Worm (Caenorhabditis elegans) whole organism, L1 larva: ENCODE results near the gene bgal-1.
A peak's percentile ranks its signal among the peaks of the same experiment; 100 is the strongest.

Experiments used
- F16B12.6 ChIP-seq: fragments of 150-350 bp; optimal IDR thresholded peaks from 2 replicates; lab custom pipeline; 2014; ENCODE audit warnings: missing biosample characterization, missing genetic modification characterization
- aha-1 ChIP-seq: fragments of 150-350 bp; optimal IDR thresholded peaks from 2 replicates; lab custom pipeline; 2014; ENCODE audit warnings: missing biosample characterization, missing genetic modification characterization
- alr-1 ChIP-seq: fragments of 200-800 bp; sonication (Bioruptor generic); optimal IDR thresholded peaks from 2 replicates; lab custom pipeline; 2018; ENCODE audit warnings: borderline replicate concordance, mild to moderate bottlenecking, missing genetic modification characterization, missing compliant biosample characterization
- ama-1 ChIP-seq: fragments of 150-350 bp; optimal IDR thresholded peaks from 2 replicates; lab custom pipeline; 2014
- ceh-63 ChIP-seq: fragments of 200-800 bp; sonication (Bioruptor generic); optimal IDR thresholded peaks from 2 replicates; lab custom pipeline; 2018; ENCODE audit warnings: mild to moderate bottlenecking, missing genetic modification characterization, missing compliant biosample characterization
- ceh-8 ChIP-seq: fragments of 200-800 bp; sonication (Bioruptor generic); optimal IDR thresholded peaks from 2 replicates; lab custom pipeline; 2018; ENCODE audit warnings: mild to moderate bottlenecking, missing genetic modification characterization, moderate library complexity, missing compliant biosample characterization
- ceh-88 ChIP-seq: fragments of 200-800 bp; sonication (Bioruptor generic); IDR thresholded peaks from 2 replicates; pipeline ENCODE4 v1.3.6; 2022; ENCODE audit warnings: missing genetic modification characterization, missing compliant biosample characterization
- efl-1 ChIP-seq, 4 experiments: fragments of 150-350 bp; optimal IDR thresholded peaks in 3 of 4; peaks in 1 of 4; 1 replicate in 1 of 4; 2 replicates in 3 of 4; lab custom pipeline; 2014; ENCODE audit warnings: missing biosample characterization in 2 of 4, missing genetic modification characterization in 2 of 4, missing genetic modification reagents in 2 of 4
- efl-3 ChIP-seq: fragments of 200-800 bp; sonication (Bioruptor generic); optimal IDR thresholded peaks from 2 replicates; lab custom pipeline; 2018; ENCODE audit warnings: mild to moderate bottlenecking, missing genetic modification characterization, missing compliant biosample characterization
- elt-2 ChIP-seq: sonication (generic microtip); optimal IDR thresholded peaks from 2 replicates; lab custom pipeline; 2016; ENCODE audit warnings: missing genetic modification characterization, mild to moderate bottlenecking, inconsistent platforms, missing compliant biosample characterization, missing genetic modification reagents
- ets-5 ChIP-seq: fragments of 200-800 bp; sonication (Bioruptor generic); IDR thresholded peaks from 2 replicates; pipeline ENCODE4 v1.3.6; 2022; ENCODE audit warnings: missing genetic modification characterization, missing compliant biosample characterization
- fos-1 ChIP-seq: fragments of 150-350 bp; optimal IDR thresholded peaks from 2 replicates; lab custom pipeline; 2014; ENCODE audit warnings: missing biosample characterization, missing genetic modification characterization
- irx-1 ChIP-seq: sonication (generic microtip); optimal IDR thresholded peaks from 2 replicates; lab custom pipeline; 2016; ENCODE audit warnings: missing genetic modification characterization, missing compliant biosample characterization
- lin-39 ChIP-seq: fragments of 150-350 bp; optimal IDR thresholded peaks from 2 replicates; lab custom pipeline; 2014; ENCODE audit warnings: missing biosample characterization, missing genetic modification reagents, missing genetic modification characterization
- lir-3 ChIP-seq: sonication (generic microtip); optimal IDR thresholded peaks from 2 replicates; lab custom pipeline; 2016; ENCODE audit warnings: mild to moderate bottlenecking, missing genetic modification characterization, moderate library complexity, missing compliant biosample characterization; ENCODE audit not compliant: poor library complexity
- mef-2 ChIP-seq: fragments of 150-350 bp; optimal IDR thresholded peaks from 2 replicates; lab custom pipeline; 2014; ENCODE audit warnings: missing biosample characterization, missing genetic modification characterization
- nhr-12 ChIP-seq: sonication (generic microtip); optimal IDR thresholded peaks from 2 replicates; lab custom pipeline; 2017; ENCODE audit warnings: missing biosample characterization, missing genetic modification characterization
- nhr-19 ChIP-seq: fragments of 200-800 bp; sonication (Bioruptor generic); conservative IDR thresholded peaks from 2 replicates; pipeline ENCODE4 v1.3.6; 2022; ENCODE audit warnings: missing genetic modification characterization, missing compliant biosample characterization
- nhr-20 ChIP-seq: sonication (generic microtip); optimal IDR thresholded peaks from 2 replicates; lab custom pipeline; 2016; ENCODE audit warnings: mild to moderate bottlenecking, missing genetic modification characterization, missing compliant biosample characterization
- nhr-76 ChIP-seq: sonication (generic microtip); optimal IDR thresholded peaks from 2 replicates; lab custom pipeline; 2017; ENCODE audit warnings: missing biosample characterization, missing genetic modification characterization
- nhr-90 ChIP-seq: sonication (generic microtip); optimal IDR thresholded peaks from 2 replicates; lab custom pipeline; 2016; ENCODE audit warnings: mild to moderate bottlenecking, missing genetic modification characterization, missing compliant biosample characterization; ENCODE audit not compliant: poor library complexity
- rnt-1 ChIP-seq: sonication (generic microtip); optimal IDR thresholded peaks from 2 replicates; lab custom pipeline; 2016; ENCODE audit warnings: mild to moderate bottlenecking, missing genetic modification characterization, moderate library complexity, missing compliant biosample characterization
- snpc-4 ChIP-seq: fragments of 150-350 bp; optimal IDR thresholded peaks from 2 replicates; lab custom pipeline; 2014; ENCODE audit warnings: missing biosample characterization, missing genetic modification characterization
- snu-23 ChIP-seq: sonication (generic microtip); optimal IDR thresholded peaks from 2 replicates; lab custom pipeline; 2016; ENCODE audit warnings: missing genetic modification characterization, missing compliant biosample characterization
- sptf-1 ChIP-seq: fragments of 150-350 bp; optimal IDR thresholded peaks from 2 replicates; lab custom pipeline; 2014; ENCODE audit warnings: missing biosample characterization, missing genetic modification characterization
- sup-37 ChIP-seq: fragments of 200-800 bp; sonication (Bioruptor generic); optimal IDR thresholded peaks from 2 replicates; lab custom pipeline; 2018; ENCODE audit warnings: mild to moderate bottlenecking, missing genetic modification characterization, missing compliant biosample characterization
- swsn-7 ChIP-seq: sonication (generic microtip); optimal IDR thresholded peaks from 2 replicates; lab custom pipeline; 2016; ENCODE audit warnings: missing genetic modification characterization, missing compliant biosample characterization
- unc-130 ChIP-seq: fragments of 150-350 bp; optimal IDR thresholded peaks from 2 replicates; lab custom pipeline; 2017; ENCODE audit warnings: missing biosample characterization, missing genetic modification characterization, inconsistent platforms
- xbp-1 ChIP-seq: sonication (generic microtip); optimal IDR thresholded peaks from 2 replicates; lab custom pipeline; 2016; ENCODE audit warnings: missing genetic modification characterization, missing compliant biosample characterization
- ztf-11 ChIP-seq, 2 experiments: sonication (generic microtip); optimal IDR thresholded peaks; 2 replicates each; lab custom pipeline; 2016 to 2017; ENCODE audit warnings: missing genetic modification characterization in 2 of 2, missing biosample characterization in 1 of 2, missing compliant biosample characterization in 1 of 2

bgal-1 gene

ce11 chrV:11252429-11252828, 26.6 kb upstream of the bgal-1 start, which contains the start of gene srsx-33:
Gene srsx-33, minus strand, starts transcription at chrV:11252529.
- TF ChIP-seq efl-1 (optimal IDR thresholded peaks at IDR 0.05; lab: Kevin White, UChicago) = no peak
- TF ChIP-seq efl-1 (GFP tag; optimal IDR thresholded peaks at IDR 0.05 in 1 of 2; lab: Kevin White, UChicago) = peak in 1 of 2 experiments; percentile 9
- no peak for TF ChIP-seq ztf-11 (tag; optimal IDR thresholded peaks at IDR 0.05; lab: Kevin White, UChicago)

- no peak for TF ChIP-seq nhr-76 (tag; lab: Kevin White, UChicago)
- TF ChIP-seq nhr-90 (tag; lab: Kevin White, UChicago) = no peak
- TF ChIP-seq sup-37 (GFP tag; lab: Kevin White, UChicago) = no peak
- TF ChIP-seq elt-2 (tag; lab: Kevin White, UChicago) = no peak
- no peak for TF ChIP-seq ceh-88
- no peak for TF ChIP-seq nhr-19
- TF ChIP-seq ztf-11 (tag; optimal IDR thresholded peaks at IDR 0.05; lab: Kevin White, UChicago) = no peak
- no peak for TF ChIP-seq lir-3 (tag; lab: Kevin White, UChicago)
- no peak for TF ChIP-seq aha-1 (tag; lab: Kevin White, UChicago)
- TF ChIP-seq alr-1 (tag; lab: Kevin White, UChicago) = no peak
- TF ChIP-seq nhr-20 (tag; lab: Kevin White, UChicago) = no peak
- TF ChIP-seq ceh-8 (GFP tag; lab: Kevin White, UChicago) = no peak
- TF ChIP-seq ets-5 (GFP tag; lab: Robert Waterston, UW) = no peak
These were observed 26.0 kb upstream of the bgal-1 start for ce11 chrV:11251798-11252197.

- TF ChIP-seq nhr-12 (tag; lab: Kevin White, UChicago) = no peak
- no peak for TF ChIP-seq snpc-4 (tag; lab: Kevin White, UChicago)
- TF ChIP-seq, all 84 proteins: peak for 0
These were observed 24.9 kb upstream of the bgal-1 start, which contains the start of gene T19B10.12 for ce11 chrV:11250735-11251134. Gene T19B10.12, plus strand, starts transcription at chrV:11251035.

- TF ChIP-seq fos-1 (no peak), ama-1 (lab: Kevin White, UChicago) (no peak), xbp-1 (tag; lab: Kevin White, UChicago) (no peak), irx-1 (no peak), swsn-7 (no peak), ceh-63 (GFP tag; lab: Kevin White, UChicago) (no peak), lin-39 (tag; lab: Kevin White, UChicago) (no peak), unc-130 (tag; lab: Kevin White, UChicago) (no peak), rnt-1 (tag; lab: Kevin White, UChicago) (no peak), ztf-11 (tag; optimal IDR thresholded peaks at IDR 0.05; lab: Kevin White, UChicago) (no peak), mef-2 (tag; lab: Kevin White, UChicago) (no peak), nhr-19 (no peak), efl-3 (no peak), lir-3 (tag; lab: Kevin White, UChicago) (no peak)
These were observed 22.0 kb upstream of the bgal-1 start, which contains the start of gene mam-4 for ce11 chrV:11247846-11248245. Gene mam-4, plus strand, starts transcription at chrV:11248146.

ce11 chrV:11245029-11245428, 19.2 kb upstream of the bgal-1 start:
- TF ChIP-seq F16B12.6 (tag; lab: Kevin White, UChicago) (no peak), efl-1 (optimal IDR thresholded peaks at IDR 0.05; lab: Kevin White, UChicago) (no peak), efl-1 (GFP tag; optimal IDR thresholded peaks at IDR 0.05 in 1 of 2; lab: Kevin White, UChicago) (peak in 1 of 2 experiments; percentile 57), sptf-1 (no peak)

- no peak for TF ChIP-seq snu-23 (GFP tag; lab: Kevin White, UChicago)
These were observed 18.7 kb upstream of the bgal-1 start, which contains the start of gene mxl-1 for ce11 chrV:11244539-11244938. Gene mxl-1, plus strand, starts transcription at chrV:11244839.
